Worm (Caenorhabditis elegans): Measurements from ENCODE around the gene col-104.

The col-104 gene

DNA sequence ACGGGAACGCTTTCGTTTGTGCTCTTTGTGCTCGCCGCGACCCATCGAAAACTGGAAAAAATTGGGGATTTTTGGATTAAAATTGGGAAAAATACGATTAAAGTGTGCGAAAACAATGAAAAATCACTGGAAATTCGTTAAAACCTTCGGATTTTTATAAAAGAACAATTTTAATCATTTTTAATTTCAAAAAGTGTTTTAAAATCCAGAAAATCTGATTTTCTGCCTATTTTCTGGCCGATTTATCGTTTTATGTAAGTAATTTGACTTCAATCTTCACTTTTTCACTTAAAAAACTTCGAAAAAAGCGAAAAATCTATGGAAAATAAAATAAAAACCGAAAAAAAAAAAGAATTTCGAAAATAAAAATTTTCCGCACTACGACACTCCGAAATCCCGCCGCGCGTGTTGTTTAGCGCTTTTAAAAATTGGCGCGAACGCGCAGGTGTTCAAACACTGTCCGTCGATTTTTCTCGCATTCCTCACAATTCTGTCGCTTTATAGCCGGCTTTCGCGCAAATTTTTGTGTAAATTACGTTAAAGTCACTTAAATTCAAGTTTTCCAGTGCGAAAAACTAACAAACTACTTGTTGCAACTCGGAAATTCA lies 45.4 kb downstream of the col-104 start, which contains the start of the genes ddx-46 and F53H1.4:
Gene ddx-46, minus strand, starts transcription at position 51 of the 608 bp plus-strand sequence.
Gene F53H1.4, plus strand, starts transcription at position 567 of the 608 bp plus-strand sequence.
- peak; percentile 27 for TF ChIP-seq nfya-1 (tag; optimal IDR thresholded peaks at IDR 0.05)
- TF ChIP-seq ceh-19 (GFP tag; optimal IDR thresholded peaks at IDR 0.05): no peak
